Fruit fly (Drosophila melanogaster): ENCODE data around the gene CG14551.

Gene CG14551

dm6 chr3R:26011542-26011941 is 51.3 kb downstream of the CG14551 start (continued):
- TF ChIP-seq Max (GFP tag; optimal IDR thresholded peaks at IDR 0.05): no peak
- TF ChIP-seq tap (tag; optimal IDR thresholded peaks at IDR 0.05): peak; percentile 31
- peak; percentile 64 for TF ChIP-seq odd (GFP tag; optimal IDR thresholded peaks at IDR 0.05)
- TF ChIP-seq CG2129 (GFP tag; IDR thresholded peaks at IDR 0.05; ENCODE audit: partially characterized antibody): no peak
- TF ChIP-seq eyg (GFP tag; optimal IDR thresholded peaks at IDR 0.05): no peak
- no peak for TF ChIP-seq CG2120 (GFP tag; optimal IDR thresholded peaks at IDR 0.05)
- no peak for TF ChIP-seq CG12104 (GFP tag; optimal IDR thresholded peaks at IDR 0.05)
- TF ChIP-seq slp2 (GFP tag; optimal IDR thresholded peaks at IDR 0.05): no peak
- no peak for TF ChIP-seq scrt (GFP tag; optimal IDR thresholded peaks at IDR 0.05)
- TF ChIP-seq CG17328 (GFP tag; IDR thresholded peaks at IDR 0.05): no peak
- TF ChIP-seq H2.0 (GFP tag; IDR thresholded peaks at IDR 0.05): no peak
- peak; percentile 39 for TF ChIP-seq caup (GFP tag; optimal IDR thresholded peaks at IDR 0.05; ENCODE audit: severe bottlenecking)
- TF ChIP-seq dmrt99B (tag; optimal IDR thresholded peaks at IDR 0.05): peak; percentile 9
- no peak for TF ChIP-seq unc-4 (GFP tag; IDR thresholded peaks at IDR 0.05; ENCODE audit: partially characterized antibody)
- TF ChIP-seq CG7357 (GFP tag; IDR thresholded peaks at IDR 0.05): no peak
- peak; percentile 63; the same call in 1 of the 2 replicates for TF ChIP-seq chm (GFP tag; IDR thresholded peaks at IDR 0.05)
- TF ChIP-seq grn (GFP tag; optimal IDR thresholded peaks at IDR 0.05): peak; percentile 57
- 0 out of 3 replicates have a peak, but pooled peaks have one; percentile 17 for TF ChIP-seq CG11695 (GFP tag; IDR thresholded peaks at IDR 0.05)
- TF ChIP-seq CG18599 (GFP tag; optimal IDR thresholded peaks at IDR 0.05): peak; percentile 23
- peak; percentile 32 for TF ChIP-seq CG2875 (GFP tag; optimal IDR thresholded peaks at IDR 0.05)
- no peak for TF ChIP-seq CG3726 (GFP tag; IDR thresholded peaks at IDR 0.05)
- TF ChIP-seq sug (tag; optimal IDR thresholded peaks at IDR 0.05): peak; percentile 9
- peak; percentile 44 for TF ChIP-seq Asciz (GFP tag; optimal IDR thresholded peaks at IDR 0.05)
- no peak for TF ChIP-seq stc (GFP tag; IDR thresholded peaks at IDR 0.05)
- TF ChIP-seq emc (GFP tag; optimal IDR thresholded peaks at IDR 0.05): no peak
- no peak for TF ChIP-seq Hand (GFP tag; optimal IDR thresholded peaks at IDR 0.05)
- TF ChIP-seq CrebB (tag; optimal IDR thresholded peaks at IDR 0.05): peak; percentile 54
- TF ChIP-seq CG12391 (tag; optimal IDR thresholded peaks at IDR 0.05): peak; percentile 19
- no peak for TF ChIP-seq HLH3B (GFP tag; IDR thresholded peaks at IDR 0.05)
- no peak for TF ChIP-seq ranshi (GFP tag; IDR thresholded peaks at IDR 0.05)
- TF ChIP-seq pita (GFP tag; optimal IDR thresholded peaks at IDR 0.05): no peak
- TF ChIP-seq Drgx (GFP tag; IDR thresholded peaks at IDR 0.05): no peak
- no peak for TF ChIP-seq crc (GFP tag; optimal IDR thresholded peaks at IDR 0.05)
- TF ChIP-seq Spps (tag; optimal IDR thresholded peaks at IDR 0.05): peak; percentile 42
- no peak for TF ChIP-seq lov (optimal IDR thresholded peaks at IDR 0.05)
- 0 out of 3 replicates have a peak, but pooled peaks have one; percentile 5 for TF ChIP-seq lov (GFP tag; IDR thresholded peaks at IDR 0.05)
- TF ChIP-seq Xbp1 (GFP tag; optimal IDR thresholded peaks at IDR 0.05): no peak
- TF ChIP-seq CG9817 (tag; optimal IDR thresholded peaks at IDR 0.05): no peak
- TF ChIP-seq CG9876 (GFP tag; optimal IDR thresholded peaks at IDR 0.05): no peak
- TF ChIP-seq CG8765 (GFP tag; IDR thresholded peaks at IDR 0.05): no peak
- TF ChIP-seq ttk (GFP tag; IDR thresholded peaks at IDR 0.05): no peak
- peak; percentile 53 for TF ChIP-seq CG2678 (tag; optimal IDR thresholded peaks at IDR 0.05)
- no peak for TF ChIP-seq CG4424 (GFP tag; optimal IDR thresholded peaks at IDR 0.05)
- TF ChIP-seq YL-1 (GFP tag; optimal IDR thresholded peaks at IDR 0.05): peak; percentile 35
- TF ChIP-seq B-H1 (GFP tag; IDR thresholded peaks at IDR 0.05): no peak
- TF ChIP-seq CG17385 (GFP tag; optimal IDR thresholded peaks at IDR 0.05): peak; percentile 49
- no peak for TF ChIP-seq cato (GFP tag; optimal IDR thresholded peaks at IDR 0.05; ENCODE audit: borderline replicate concordance)
- no peak for TF ChIP-seq CG31388 (GFP tag; optimal IDR thresholded peaks at IDR 0.05)
- TF ChIP-seq CG9215 (GFP tag; IDR thresholded peaks at IDR 0.05): no peak
- no peak for TF ChIP-seq nerfin-2 (GFP tag; IDR thresholded peaks at IDR 0.05; ENCODE audit: partially characterized antibody)
- TF ChIP-seq CG13287 (GFP tag; IDR thresholded peaks at IDR 0.05; ENCODE audit: partially characterized antibody): no peak
- no peak for TF ChIP-seq peb (GFP tag; IDR thresholded peaks at IDR 0.05)

Measured in whole organism, embryonic.